Worm (Caenorhabditis elegans): ENCODE results near the gene T24D5.4.

The T24D5.4 gene

DNA sequence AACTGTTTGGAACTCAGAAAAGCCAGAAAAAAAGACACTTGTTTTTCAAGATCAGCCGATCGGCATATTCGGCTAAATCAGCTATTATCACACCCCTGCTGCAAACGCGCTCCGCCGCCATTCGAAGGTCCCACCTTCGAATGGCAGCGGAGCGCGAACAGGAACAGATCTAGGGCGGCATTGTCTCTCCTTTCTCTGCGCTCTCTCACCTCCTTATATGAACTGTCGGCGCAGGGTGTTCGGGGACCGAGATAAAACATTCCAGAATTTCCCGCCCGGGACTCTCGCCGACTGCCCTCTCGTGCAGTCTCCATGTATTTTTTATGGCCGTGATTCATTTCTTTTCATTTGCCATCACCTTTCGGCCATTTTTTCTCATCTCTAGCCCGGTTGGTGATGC, 21.5 kb downstream of the T24D5.4 start:
- TF ChIP-seq mdl-1 (tag; optimal IDR thresholded peaks at IDR 0.05) = no peak
- TF ChIP-seq snpc-4 (tag; optimal IDR thresholded peaks at IDR 0.05) = no peak
- no peak for TF ChIP-seq egl-27 (tag; optimal IDR thresholded peaks at IDR 0.05)
- no peak for TF ChIP-seq elt-3 (tag; optimal IDR thresholded peaks at IDR 0.05)

DNA sequence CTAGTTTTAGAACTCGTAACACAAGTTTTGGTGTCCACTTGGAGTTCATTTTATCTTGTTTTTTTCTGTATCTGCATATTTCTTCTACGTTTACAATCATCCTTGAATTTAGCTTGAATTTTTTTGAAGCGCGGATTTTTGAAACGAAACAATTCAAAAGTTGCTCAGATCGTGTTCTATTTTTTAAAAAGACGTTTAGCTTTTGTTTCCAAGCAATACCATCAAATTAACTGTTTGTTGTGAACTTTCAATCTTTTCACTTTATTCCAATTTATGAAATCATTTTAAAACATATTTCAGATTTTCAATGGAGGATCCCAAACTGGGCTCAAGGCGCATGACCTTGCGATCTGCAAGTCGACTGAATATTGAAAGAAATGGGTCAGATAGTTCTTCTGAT, 22.2 kb downstream of the T24D5.4 start, which contains the start of gene R09A8.2:
Gene R09A8.2 (plus strand): TSS at position 301 of the 400 bp plus-strand sequence.
- no peak for TF ChIP-seq R02D3.7 (tag; optimal IDR thresholded peaks at IDR 0.05)
- no peak for TF ChIP-seq ztf-4 (tag; optimal IDR thresholded peaks at IDR 0.05)
- no peak for TF ChIP-seq aly-2 (tag; optimal IDR thresholded peaks at IDR 0.05)

DNA sequence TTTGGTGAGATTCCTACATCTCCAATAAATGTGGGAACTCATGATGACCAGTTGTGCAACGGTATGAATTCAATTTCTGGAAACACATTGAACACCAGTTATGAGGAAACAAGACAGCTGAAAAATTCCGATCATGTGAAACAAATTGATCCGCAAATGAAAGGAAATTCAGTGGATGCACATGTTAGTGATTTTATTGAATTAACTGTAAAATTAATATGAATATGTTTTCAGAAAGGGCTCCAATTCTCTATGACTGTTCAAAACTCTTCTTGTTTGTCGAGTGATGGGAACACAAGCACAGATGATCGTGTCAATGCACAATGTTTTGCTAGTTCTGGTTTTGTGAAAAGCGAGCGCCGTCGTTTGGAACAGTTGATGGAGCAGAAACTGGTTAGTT, 23.3 kb downstream of the T24D5.4 start:
- no peak for TF ChIP-seq fkh-10 (GFP tag; optimal IDR thresholded peaks at IDR 0.05)
- TF ChIP-seq aly-2 (tag; optimal IDR thresholded peaks at IDR 0.05) = no peak
- no peak for TF ChIP-seq pha-4 (tag; optimal IDR thresholded peaks at IDR 0.05)
- TF ChIP-seq elt-1 (tag; optimal IDR thresholded peaks at IDR 0.05) = no peak
- no peak for TF ChIP-seq ztf-11 (tag; optimal IDR thresholded peaks at IDR 0.05)
- TF ChIP-seq egl-5 (tag; optimal IDR thresholded peaks at IDR 0.05) = no peak
- TF ChIP-seq nhr-28 (tag; optimal IDR thresholded peaks at IDR 0.05) = no peak
- no peak for TF ChIP-seq nhr-67 (tag; optimal IDR thresholded peaks at IDR 0.05)
- TF ChIP-seq nhr-23 (tag; optimal IDR thresholded peaks at IDR 0.05) = no peak
- TF ChIP-seq ceh-9 (tag; optimal IDR thresholded peaks at IDR 0.05) = no peak

ce11 chrX:12627797-12628196, 30.8 kb downstream of the T24D5.4 start:
- TF ChIP-seq ztf-4 (tag; optimal IDR thresholded peaks at IDR 0.05) (no peak), ceh-28 (tag; optimal IDR thresholded peaks at IDR 0.05) (no peak), elt-2 (tag; optimal IDR thresholded peaks at IDR 0.05) (peak; percentile 93), mml-1 (tag; optimal IDR thresholded peaks at IDR 0.05) (no peak), ceh-82 (tag; optimal IDR thresholded peaks at IDR 0.05) (no peak), unc-62 (GFP tag; optimal IDR thresholded peaks at IDR 0.05) (no peak), lin-15B (tag; optimal IDR thresholded peaks at IDR 0.05) (no peak), ceh-9 (tag; optimal IDR thresholded peaks at IDR 0.05) (no peak), nhr-25 (tag; optimal IDR thresholded peaks at IDR 0.05) (peak; percentile 11), ZK546.5 (tag; optimal IDR thresholded peaks at IDR 0.05) (no peak), daf-12 (tag; optimal IDR thresholded peaks at IDR 0.05) (no peak), elt-1 (tag; optimal IDR thresholded peaks at IDR 0.05) (no peak), nhr-77 (tag; optimal IDR thresholded peaks at IDR 0.05) (no peak), ceh-16 (tag; optimal IDR thresholded peaks at IDR 0.05) (no peak), nhr-12 (tag; optimal IDR thresholded peaks at IDR 0.05) (no peak), lin-39 (tag; optimal IDR thresholded peaks at IDR 0.05) (no peak), snpc-4 (tag; optimal IDR thresholded peaks at IDR 0.05) (no peak), nhr-23 (tag; optimal IDR thresholded peaks at IDR 0.05) (peak; percentile 58), pha-4 (tag; optimal IDR thresholded peaks at IDR 0.05) (peak; percentile 63), ztf-11 (tag; optimal IDR thresholded peaks at IDR 0.05) (no peak), zag-1 (tag; optimal IDR thresholded peaks at IDR 0.05) (no peak), nfya-1 (tag; optimal IDR thresholded peaks at IDR 0.05; ENCODE audit: insufficient read depth) (no peak), aly-2 (tag; optimal IDR thresholded peaks at IDR 0.05) (no peak), unc-39 (tag; optimal IDR thresholded peaks at IDR 0.05) (no peak), nhr-11 (tag; optimal IDR thresholded peaks at IDR 0.05) (no peak), ama-1 (optimal IDR thresholded peaks at IDR 0.05) (no peak), mdl-1 (tag; optimal IDR thresholded peaks at IDR 0.05) (no peak), pqm-1 (tag; optimal IDR thresholded peaks at IDR 0.05) (peak; percentile 93), elt-3 (tag; optimal IDR thresholded peaks at IDR 0.05) (peak in 2 of 3 experiments; percentile 29 to 48), hmg-11 (tag; optimal IDR thresholded peaks at IDR 0.05) (no peak), fkh-2 (tag; optimal IDR thresholded peaks at IDR 0.05) (no peak), egl-27 (tag; optimal IDR thresholded peaks at IDR 0.05) (no peak)

- TF ChIP-seq hmg-11 (tag; optimal IDR thresholded peaks at IDR 0.05) (peak; percentile 2), fkh-10 (GFP tag; optimal IDR thresholded peaks at IDR 0.05) (peak; percentile 18), eor-1 (tag; optimal IDR thresholded peaks at IDR 0.05) (no peak), ceh-16 (tag; optimal IDR thresholded peaks at IDR 0.05) (no peak), ceh-82 (tag; optimal IDR thresholded peaks at IDR 0.05) (no peak), daf-12 (tag; optimal IDR thresholded peaks at IDR 0.05) (no peak), aly-2 (tag; optimal IDR thresholded peaks at IDR 0.05) (no peak), egl-5 (tag; optimal IDR thresholded peaks at IDR 0.05) (no peak), nfya-1 (tag; optimal IDR thresholded peaks at IDR 0.05; ENCODE audit: insufficient read depth) (peak; percentile 40), tbx-2 (tag; optimal IDR thresholded peaks at IDR 0.05) (no peak), R02D3.7 (tag; optimal IDR thresholded peaks at IDR 0.05) (no peak), ceh-9 (tag; optimal IDR thresholded peaks at IDR 0.05) (no peak), mdl-1 (tag; optimal IDR thresholded peaks at IDR 0.05) (peak; percentile 59), lin-39 (tag; optimal IDR thresholded peaks at IDR 0.05) (peak; percentile 86)
Measured at ce11 chrX:12629257-12629656, 32.3 kb downstream of the T24D5.4 start.

Measured in whole organism, L3 larva.